Comparison of ENCODE assay signal across 6 fruit fly cellular contexts in genomic region chr2L:11044678-11045466, dm6.
TF ChIP-seq lines count a peak whose summit lies in the region.

No protein-coding gene starts in this region.

- peak; percentile 19 for TF ChIP-seq CTCF in whole organism, embryonic (GFP tag; optimal IDR thresholded peaks at IDR 0.05; lab: Kevin White, UChicago)

TF ChIP-seq in whole organism, 6 proteins besides CTCF, POLR2A, EP300 and RAD21:
- TF ChIP-seq psq (optimal IDR thresholded peaks at IDR 0.05; lab: Kevin White, UChicago) (no peak), CG8478 (optimal IDR thresholded peaks at IDR 0.05; lab: Kevin White, UChicago) (no peak), pan (optimal IDR thresholded peaks at IDR 0.05; lab: Kevin White, UChicago) (no peak), Dll (optimal IDR thresholded peaks at IDR 0.05; lab: Kevin White, UChicago) (peak; percentile 56), usp (GFP tag; optimal IDR thresholded peaks at IDR 0.05; lab: Kevin White, UChicago) (no peak), EcR (GFP tag; optimal IDR thresholded peaks at IDR 0.05; lab: Kevin White, UChicago) (peak; percentile 65 to 91)
TF ChIP-seq in whole organism: peak in this region for 2.

TF ChIP-seq in whole organism, adult, 20 proteins besides CTCF, POLR2A, EP300 and RAD21 (continues in another document):
- TF ChIP-seq CG5204 (GFP tag; optimal IDR thresholded peaks at IDR 0.05; lab: Kevin White, UChicago) (peak; percentile 56), cic (GFP tag; optimal IDR thresholded peaks at IDR 0.05; lab: Kevin White, UChicago) (peak; percentile 91), CG12768 (GFP tag; optimal IDR thresholded peaks at IDR 0.05; lab: Kevin White, UChicago) (peak; percentile 58), toe (GFP tag; optimal IDR thresholded peaks at IDR 0.05; lab: Kevin White, UChicago) (peak; percentile 27), CG7101 (tag; optimal IDR thresholded peaks at IDR 0.05; lab: Kevin White, UChicago) (peak; percentile 47), bab1 (GFP tag; optimal IDR thresholded peaks at IDR 0.05; lab: Kevin White, UChicago) (no peak), cnc (optimal IDR thresholded peaks at IDR 0.05; lab: Kevin White, UChicago) (no peak), kay (GFP tag; lab: Kevin White, UChicago; ENCODE audit: borderline replicate concordance) (peak; percentile 89), Crg-1 (GFP tag; optimal IDR thresholded peaks at IDR 0.05; lab: Kevin White, UChicago) (peak; percentile 65), CG33017 (tag; optimal IDR thresholded peaks at IDR 0.05; lab: Kevin White, UChicago) (peak; percentile 70), tj (GFP tag; optimal IDR thresholded peaks at IDR 0.05; lab: Kevin White, UChicago) (no peak), CG11617 (GFP tag; optimal IDR thresholded peaks at IDR 0.05; lab: Kevin White, UChicago) (peak; percentile 63), CG1620 (GFP tag; optimal IDR thresholded peaks at IDR 0.05; lab: Kevin White, UChicago) (no peak), pad (GFP tag; optimal IDR thresholded peaks at IDR 0.05; lab: Kevin White, UChicago) (peak; percentile 34), Clk (GFP tag; optimal IDR thresholded peaks at IDR 0.05; lab: Kevin White, UChicago) (no peak), Mnt (GFP tag; optimal IDR thresholded peaks at IDR 0.05; lab: Kevin White, UChicago) (peak; percentile 16), CG7045 (GFP tag; optimal IDR thresholded peaks at IDR 0.05; lab: Kevin White, UChicago) (peak; percentile 46)

TF ChIP-seq in whole organism, embryonic, 481 proteins besides CTCF, POLR2A, EP300 and RAD21 (continues in another document):
- TF ChIP-seq CG17912 (GFP tag; optimal IDR thresholded peaks at IDR 0.05; lab: Kevin White, UChicago) = no peak
- no peak for TF ChIP-seq GATAe (GFP tag; conservative IDR thresholded peaks at IDR 0.05; lab: Robert Waterston, UW)
- no peak for TF ChIP-seq ash1 (GFP tag; optimal IDR thresholded peaks at IDR 0.05; lab: Kevin White, UChicago)
- no peak for TF ChIP-seq ham (GFP tag; IDR thresholded peaks at IDR 0.05; lab: Robert Waterston, UW)
- peak; percentile 27 for TF ChIP-seq bcd (GFP tag; optimal IDR thresholded peaks at IDR 0.05; lab: Kevin White, UChicago)
- no peak for TF ChIP-seq Myb (GFP tag; optimal IDR thresholded peaks at IDR 0.05; lab: Kevin White, UChicago)
- no peak for TF ChIP-seq CG1602 (GFP tag; optimal IDR thresholded peaks at IDR 0.05; lab: Kevin White, UChicago)
- TF ChIP-seq CG10654 (GFP tag; optimal IDR thresholded peaks at IDR 0.05; lab: Kevin White, UChicago) = no peak
- TF ChIP-seq ci (GFP tag; IDR thresholded peaks at IDR 0.05; lab: Robert Waterston, UW) = peak; percentile 53; the same call in 1 of the 3 replicates
- no peak for TF ChIP-seq ftz-f1 (GFP tag; optimal IDR thresholded peaks at IDR 0.05; lab: Kevin White, UChicago)
- TF ChIP-seq CG12236 (GFP tag; optimal IDR thresholded peaks at IDR 0.05; lab: Kevin White, UChicago) = no peak
- no peak for TF ChIP-seq CG31388 (GFP tag; optimal IDR thresholded peaks at IDR 0.05; lab: Kevin White, UChicago)
- TF ChIP-seq cas (GFP tag; IDR thresholded peaks at IDR 0.05; lab: Robert Waterston, UW) = no peak
- TF ChIP-seq gt (GFP tag; IDR thresholded peaks at IDR 0.05; lab: Robert Waterston, UW) = no peak
- TF ChIP-seq CG9876 (GFP tag; optimal IDR thresholded peaks at IDR 0.05; lab: Kevin White, UChicago) = no peak
- no peak for TF ChIP-seq CG18476 (GFP tag; optimal IDR thresholded peaks at IDR 0.05; lab: Kevin White, UChicago)
- peak; percentile 43 for TF ChIP-seq Side (GFP tag; optimal IDR thresholded peaks at IDR 0.05; lab: Kevin White, UChicago)

TF ChIP-seq in whole organism, prepupa, 60 proteins besides CTCF, POLR2A, EP300 and RAD21 (continues in another document):
- peak; percentile 99 for TF ChIP-seq svp (GFP tag; lab: Kevin White, UChicago)
- peak; percentile 4 for TF ChIP-seq CG7368 (GFP tag; optimal IDR thresholded peaks at IDR 0.05; lab: Kevin White, UChicago)
- peak; percentile 39 for TF ChIP-seq CG1621 (tag; optimal IDR thresholded peaks at IDR 0.05; lab: Kevin White, UChicago)
- TF ChIP-seq Gug (GFP tag; IDR thresholded peaks at IDR 0.05; lab: Robert Waterston, UW) = peak; percentile 51
- TF ChIP-seq Eip78C (GFP tag; lab: Kevin White, UChicago) = peak; percentile 79
- TF ChIP-seq pdm3 (GFP tag; optimal IDR thresholded peaks at IDR 0.05; lab: Kevin White, UChicago) = peak; percentile 79
- peak; percentile 48 for TF ChIP-seq dsx (GFP tag; optimal IDR thresholded peaks at IDR 0.05; lab: Kevin White, UChicago; ENCODE audit: poor library complexity, severe bottlenecking)
- peak; percentile 5 for TF ChIP-seq CG3032 (tag; optimal IDR thresholded peaks at IDR 0.05; lab: Kevin White, UChicago)
- no peak for TF ChIP-seq dac (GFP tag; optimal IDR thresholded peaks at IDR 0.05; lab: Kevin White, UChicago)
- TF ChIP-seq CG8632 (GFP tag; optimal IDR thresholded peaks at IDR 0.05; lab: Kevin White, UChicago) = peak; percentile 47
- TF ChIP-seq CG11762 (GFP tag; optimal IDR thresholded peaks at IDR 0.05; lab: Kevin White, UChicago; ENCODE audit: insufficient read depth) = peak; percentile 41
- TF ChIP-seq Sox14 (GFP tag; optimal IDR thresholded peaks at IDR 0.05; lab: Kevin White, UChicago) = peak; percentile 66
- TF ChIP-seq Hr4 (GFP tag; optimal IDR thresholded peaks at IDR 0.05; lab: Kevin White, UChicago) = peak; percentile 41
- peak; percentile 53 for TF ChIP-seq CG6808 (GFP tag; optimal IDR thresholded peaks at IDR 0.05; lab: Kevin White, UChicago)
- peak; percentile 85 for TF ChIP-seq Smox (GFP tag; optimal IDR thresholded peaks at IDR 0.05; lab: Kevin White, UChicago)
- peak; percentile 75 for TF ChIP-seq CG32006 (GFP tag; optimal IDR thresholded peaks at IDR 0.05; lab: Kevin White, UChicago)
- TF ChIP-seq Eip93F (GFP tag; optimal IDR thresholded peaks at IDR 0.05; lab: Kevin White, UChicago) = peak; percentile 66
- TF ChIP-seq lz (GFP tag; optimal IDR thresholded peaks at IDR 0.05; lab: Kevin White, UChicago) = peak; percentile 69

TF ChIP-seq in whole organism, pupa, 21 proteins besides CTCF, POLR2A, EP300 and RAD21 (continues in another document):
- TF ChIP-seq CG10348 (GFP tag; IDR thresholded peaks at IDR 0.05; lab: Robert Waterston, UW) = 0 out of 2 replicates have a peak, but pooled peaks have one; percentile 16
- peak; percentile 48; the same call in 1 of the 2 replicates for TF ChIP-seq CG32121 (GFP tag; IDR thresholded peaks at IDR 0.05; lab: Robert Waterston, UW)
- TF ChIP-seq D1 (tag; optimal IDR thresholded peaks at IDR 0.05; lab: Kevin White, UChicago) = no peak
- TF ChIP-seq rn (GFP tag; IDR thresholded peaks at IDR 0.05; lab: Robert Waterston, UW) = no peak
- no peak for TF ChIP-seq CG17806 (tag; optimal IDR thresholded peaks at IDR 0.05; lab: Kevin White, UChicago)
- TF ChIP-seq CG12605 (GFP tag; IDR thresholded peaks at IDR 0.05; lab: Robert Waterston, UW) = peak; percentile 37
- TF ChIP-seq Pif1A (GFP tag; optimal IDR thresholded peaks at IDR 0.05; lab: Kevin White, UChicago) = peak; percentile 41
- TF ChIP-seq Ets98B (GFP tag; IDR thresholded peaks at IDR 0.05; lab: Robert Waterston, UW) = peak; percentile 52
- peak; percentile 61 for TF ChIP-seq CG14655 (GFP tag; optimal IDR thresholded peaks at IDR 0.05; lab: Kevin White, UChicago)
- peak; percentile 52 for TF ChIP-seq Snoo (tag; optimal IDR thresholded peaks at IDR 0.05; lab: Kevin White, UChicago)
- peak; percentile 29 for TF ChIP-seq CG9948 (tag; optimal IDR thresholded peaks at IDR 0.05; lab: Kevin White, UChicago)
- peak; percentile 58 for TF ChIP-seq gl (tag; optimal IDR thresholded peaks at IDR 0.05; lab: Kevin White, UChicago)
- TF ChIP-seq CG13204 (GFP tag; optimal IDR thresholded peaks at IDR 0.05; lab: Kevin White, UChicago) = peak; percentile 83
- TF ChIP-seq CG4496 (GFP tag; IDR thresholded peaks at IDR 0.05; lab: Robert Waterston, UW) = peak; percentile 49; the same call in 1 of the 3 replicates
- TF ChIP-seq EcR (GFP tag; optimal IDR thresholded peaks at IDR 0.05; lab: Kevin White, UChicago) = no peak
- peak; percentile 68 for TF ChIP-seq CG8159 (tag; optimal IDR thresholded peaks at IDR 0.05; lab: Kevin White, UChicago)
- peak; percentile 12 for TF ChIP-seq Pif1B (GFP tag; optimal IDR thresholded peaks at IDR 0.05; lab: Kevin White, UChicago)
- TF ChIP-seq CG8301 (tag; optimal IDR thresholded peaks at IDR 0.05; lab: Kevin White, UChicago) = no peak
- peak; percentile 52; the same call in 2 of the 3 replicates for TF ChIP-seq fd96Ca (GFP tag; IDR thresholded peaks at IDR 0.05; lab: Robert Waterston, UW)
- peak; percentile 31 for TF ChIP-seq CG15710 (tag; optimal IDR thresholded peaks at IDR 0.05; lab: Kevin White, UChicago)

TF ChIP-seq in whole organism, wandering third instar larva, 38 proteins besides CTCF, POLR2A, EP300 and RAD21 (continues in another document):
- no peak for TF ChIP-seq lola (GFP tag; optimal IDR thresholded peaks at IDR 0.05; lab: Kevin White, UChicago)
- peak; percentile 22 for TF ChIP-seq dmrt93B (GFP tag; optimal IDR thresholded peaks at IDR 0.05; lab: Kevin White, UChicago)
- TF ChIP-seq Hr83 (GFP tag; optimal IDR thresholded peaks at IDR 0.05; lab: Kevin White, UChicago; ENCODE audit: poor library complexity, severe bottlenecking) = peak; percentile 2
- peak; percentile 55 for TF ChIP-seq Hnf4 (GFP tag; optimal IDR thresholded peaks at IDR 0.05; lab: Kevin White, UChicago)
- peak; percentile 31 for TF ChIP-seq woc (GFP tag; optimal IDR thresholded peaks at IDR 0.05; lab: Kevin White, UChicago)
- no peak for TF ChIP-seq N (GFP tag; optimal IDR thresholded peaks at IDR 0.05; lab: Kevin White, UChicago)
- TF ChIP-seq sage (GFP tag; optimal IDR thresholded peaks at IDR 0.05; lab: Kevin White, UChicago) = peak; percentile 49
- TF ChIP-seq Mio (GFP tag; optimal IDR thresholded peaks at IDR 0.05; lab: Kevin White, UChicago) = no peak
- TF ChIP-seq Dif (GFP tag; optimal IDR thresholded peaks at IDR 0.05; lab: Kevin White, UChicago; ENCODE audit: partially characterized antibody) = peak; percentile 78
- TF ChIP-seq Jra (GFP tag; optimal IDR thresholded peaks at IDR 0.05; lab: Kevin White, UChicago) = peak; percentile 16
- TF ChIP-seq brk (GFP tag; optimal IDR thresholded peaks at IDR 0.05; lab: Kevin White, UChicago) = peak; percentile 39
- TF ChIP-seq br (GFP tag; optimal IDR thresholded peaks at IDR 0.05; lab: Kevin White, UChicago) = peak; percentile 84
- peak; percentile 70 for TF ChIP-seq fru (GFP tag; optimal IDR thresholded peaks at IDR 0.05; lab: Kevin White, UChicago)
- peak; percentile 70 for TF ChIP-seq Sp1 (GFP tag; optimal IDR thresholded peaks at IDR 0.05; lab: Kevin White, UChicago)
- peak; percentile 87 for TF ChIP-seq rgr (GFP tag; optimal IDR thresholded peaks at IDR 0.05; lab: Kevin White, UChicago)
- TF ChIP-seq Hr78 (GFP tag; optimal IDR thresholded peaks at IDR 0.05; lab: Kevin White, UChicago) = no peak
- TF ChIP-seq tai (GFP tag; optimal IDR thresholded peaks at IDR 0.05; lab: Kevin White, UChicago) = peak; percentile 85
- TF ChIP-seq pan (optimal IDR thresholded peaks at IDR 0.05; lab: Kevin White, UChicago) = no peak
- TF ChIP-seq GATAd (GFP tag; optimal IDR thresholded peaks at IDR 0.05; lab: Kevin White, UChicago) = no peak
- TF ChIP-seq Vsx2 (GFP tag; optimal IDR thresholded peaks at IDR 0.05; lab: Kevin White, UChicago; ENCODE audit: partially characterized antibody) = no peak
- peak; percentile 21 for TF ChIP-seq CG32264 (GFP tag; optimal IDR thresholded peaks at IDR 0.05; lab: Kevin White, UChicago)
- TF ChIP-seq Myc (optimal IDR thresholded peaks at IDR 0.05; lab: Kevin White, UChicago) = no peak
